Worm (Caenorhabditis elegans) whole organism, L4 larva: ENCODE results near the gene F09E10.7.

Source experiments
- F10B5.3 ChIP-seq: sonication (generic microtip); optimal IDR thresholded peaks from 2 replicates; lab custom pipeline; 2016; ENCODE audit warnings: mild to moderate bottlenecking, missing genetic modification characterization, missing compliant biosample characterization
- F44E2.7 ChIP-seq: fragments of 200-800 bp; sonication (Bioruptor generic); IDR thresholded peaks from 2 replicates; pipeline ENCODE4 v2.1.2; 2022; ENCODE audit warnings: missing genetic modification characterization, missing compliant biosample characterization
- Y48G9A.11 ChIP-seq: fragments of 200-800 bp; sonication (Bioruptor generic); IDR thresholded peaks from 2 replicates; pipeline ENCODE4 v1.3.6; 2022; ENCODE audit warnings: missing genetic modification reagents, missing genetic modification characterization, missing compliant biosample characterization
- aha-1 ChIP-seq: fragments of 150-350 bp; peaks from one replicate; lab custom pipeline; 2014; ENCODE audit warnings: missing biosample characterization, missing genetic modification characterization
- arid-1 ChIP-seq: fragments of 200-800 bp; sonication (Bioruptor generic); conservative IDR thresholded peaks from 2 replicates; pipeline ENCODE4 v1.3.6; 2022; ENCODE audit warnings: missing genetic modification reagents, missing genetic modification characterization, missing compliant biosample characterization
- ceh-28 ChIP-seq: fragments of 150-350 bp; optimal IDR thresholded peaks from 2 replicates; lab custom pipeline; 2014; ENCODE audit warnings: missing biosample characterization, missing genetic modification reagents, missing genetic modification characterization
- ceh-44 ChIP-seq: fragments of 200-800 bp; sonication (Bioruptor generic); IDR thresholded peaks from 2 replicates; pipeline ENCODE4 v1.3.6; 2022; ENCODE audit warnings: missing genetic modification reagents, missing genetic modification characterization, missing compliant biosample characterization
- ceh-62 ChIP-seq: sonication (generic microtip); optimal IDR thresholded peaks from 2 replicates; lab custom pipeline; 2017; ENCODE audit warnings: missing biosample characterization, missing genetic modification characterization
- cey-2 ChIP-seq: sonication (generic microtip); optimal IDR thresholded peaks from 3 replicates; lab custom pipeline; 2017; ENCODE audit warnings: missing genetic modification characterization, mild to moderate bottlenecking, missing compliant biosample characterization, antibody characterized with exemption, borderline replicate concordance; ENCODE audit not compliant: insufficient read depth
- ctbp-1 ChIP-seq: fragments of 200-800 bp; sonication (Bioruptor generic); IDR thresholded peaks from 2 replicates; pipeline ENCODE4 v1.3.6; 2022; ENCODE audit warnings: missing genetic modification reagents, missing genetic modification characterization, missing compliant biosample characterization
- daf-19 ChIP-seq: fragments of 200-800 bp; sonication (Bioruptor generic); conservative IDR thresholded peaks from 2 replicates; pipeline ENCODE4 v1.3.6; 2022; ENCODE audit warnings: missing genetic modification characterization, missing compliant biosample characterization
- fos-1 ChIP-seq: fragments of 150-350 bp; optimal IDR thresholded peaks from 2 replicates; lab custom pipeline; 2014; ENCODE audit warnings: missing biosample characterization, missing genetic modification characterization
- hlh-11 ChIP-seq: fragments of 200-800 bp; sonication (Bioruptor generic); optimal IDR thresholded peaks from 2 replicates; lab custom pipeline; 2018; ENCODE audit warnings: mild to moderate bottlenecking, missing genetic modification characterization, missing compliant biosample characterization
- hlh-30 ChIP-seq: sonication (generic microtip); optimal IDR thresholded peaks from 2 replicates; lab custom pipeline; 2017; ENCODE audit warnings: antibody characterized with exemption, mild to moderate bottlenecking, missing genetic modification characterization, missing compliant biosample characterization; ENCODE audit not compliant: insufficient read depth
- lin-29 ChIP-seq: fragments of 200-800 bp; sonication (Bioruptor generic); IDR thresholded peaks from 2 replicates; pipeline ENCODE4 v1.3.6; 2022; ENCODE audit warnings: missing genetic modification reagents, missing genetic modification characterization, missing compliant biosample characterization
- lin-38 ChIP-seq: fragments of 200-800 bp; sonication (Bioruptor generic); IDR thresholded peaks from 2 replicates; pipeline ENCODE4 v1.3.6; 2022; ENCODE audit warnings: missing genetic modification reagents, missing genetic modification characterization, missing compliant biosample characterization
- lin-39 ChIP-seq: fragments of 150-350 bp; optimal IDR thresholded peaks from 2 replicates; lab custom pipeline; 2014; ENCODE audit warnings: missing biosample characterization, missing genetic modification reagents, missing genetic modification characterization
- lir-3 ChIP-seq: sonication (generic microtip); optimal IDR thresholded peaks from 2 replicates; lab custom pipeline; 2016; ENCODE audit warnings: mild to moderate bottlenecking, missing genetic modification characterization, missing compliant biosample characterization
- madf-5 ChIP-seq, 2 experiments: fragments of 200-800 bp; sonication (Bioruptor generic); IDR thresholded peaks; 2 replicates each; pipeline ENCODE4 v1.3.6; 2022; ENCODE audit warnings: missing compliant biosample characterization in 2 of 2, missing genetic modification characterization in 2 of 2
- madf-9 ChIP-seq: fragments of 200-800 bp; sonication (Bioruptor generic); conservative IDR thresholded peaks from 2 replicates; pipeline ENCODE4 v1.3.6; 2022; ENCODE audit warnings: missing genetic modification reagents, missing genetic modification characterization, missing compliant biosample characterization
- mdl-1 ChIP-seq, 2 experiments: fragments of 150-350 bp in 1 of 2; sonication (generic microtip) in 1 of 2; optimal IDR thresholded peaks; 2 replicates each; lab custom pipeline; 2014 to 2017; ENCODE audit warnings: missing biosample characterization in 2 of 2, missing genetic modification characterization in 2 of 2
- mdt-29 ChIP-seq: fragments of 200-800 bp; sonication (Bioruptor generic); IDR thresholded peaks from 2 replicates; pipeline ENCODE4 v1.3.6; 2022; ENCODE audit warnings: missing genetic modification reagents, missing genetic modification characterization, missing compliant biosample characterization
- nhr-102 ChIP-seq: sonication (generic microtip); optimal IDR thresholded peaks from 2 replicates; lab custom pipeline; 2016; ENCODE audit warnings: mild to moderate bottlenecking, missing genetic modification characterization, moderate library complexity, missing compliant biosample characterization
- nhr-41 ChIP-seq: fragments of 200-800 bp; sonication (Bioruptor generic); IDR thresholded peaks from 2 replicates; pipeline ENCODE4 v1.3.6; 2022; ENCODE audit warnings: missing genetic modification reagents, missing genetic modification characterization, missing compliant biosample characterization
- nhr-6 ChIP-seq: fragments of 150-350 bp; optimal IDR thresholded peaks from 2 replicates; lab custom pipeline; 2014; ENCODE audit warnings: missing biosample characterization, missing genetic modification characterization
- nhr-76 ChIP-seq: fragments of 150-350 bp; optimal IDR thresholded peaks from 2 replicates; lab custom pipeline; 2014; ENCODE audit warnings: missing biosample characterization, missing genetic modification characterization
- rbr-2 ChIP-seq: sonication (generic microtip); optimal IDR thresholded peaks from 2 replicates; lab custom pipeline; 2016; ENCODE audit warnings: missing genotype, missing genetic modification characterization, missing compliant biosample characterization
- set-16 ChIP-seq: fragments of 200-800 bp; sonication (Bioruptor generic); IDR thresholded peaks from 2 replicates; pipeline ENCODE4 v1.3.6; 2022; ENCODE audit warnings: missing genetic modification reagents, missing genetic modification characterization, missing compliant biosample characterization
- spr-3 ChIP-seq: fragments of 200-800 bp; sonication (Bioruptor generic); optimal IDR thresholded peaks from 2 replicates; lab custom pipeline; 2018; ENCODE audit warnings: mild to moderate bottlenecking, missing genetic modification characterization, missing compliant biosample characterization
- tag-97 ChIP-seq: fragments of 200-800 bp; sonication (Bioruptor generic); IDR thresholded peaks from 2 replicates; pipeline ENCODE4 v1.3.6; 2022; ENCODE audit warnings: missing genetic modification characterization, missing compliant biosample characterization
- vab-7 ChIP-seq: fragments of 200-800 bp; sonication (Bioruptor generic); IDR thresholded peaks from 2 replicates; pipeline ENCODE4 v1.3.6; 2022; ENCODE audit warnings: missing genetic modification reagents, missing genetic modification characterization, missing compliant biosample characterization
- zag-1 ChIP-seq: fragments of 150-350 bp; optimal IDR thresholded peaks from 2 replicates; lab custom pipeline; 2014; ENCODE audit warnings: missing biosample characterization, missing genetic modification characterization
- zfp-2 ChIP-seq: sonication (generic microtip); optimal IDR thresholded peaks from 2 replicates; lab custom pipeline; 2016; ENCODE audit warnings: mild to moderate bottlenecking, missing genetic modification characterization, missing compliant biosample characterization
- zfp-3 ChIP-seq: fragments of 200-800 bp; sonication (Bioruptor generic); conservative IDR thresholded peaks from 2 replicates; pipeline ENCODE4 v1.3.6; 2022; ENCODE audit warnings: missing genetic modification reagents, missing genetic modification characterization, missing compliant biosample characterization
- ztf-7 ChIP-seq: fragments of 150-350 bp; optimal IDR thresholded peaks from 2 replicates; lab custom pipeline; 2014; ENCODE audit warnings: missing biosample characterization, missing genetic modification characterization

Gene F09E10.7

DNA sequence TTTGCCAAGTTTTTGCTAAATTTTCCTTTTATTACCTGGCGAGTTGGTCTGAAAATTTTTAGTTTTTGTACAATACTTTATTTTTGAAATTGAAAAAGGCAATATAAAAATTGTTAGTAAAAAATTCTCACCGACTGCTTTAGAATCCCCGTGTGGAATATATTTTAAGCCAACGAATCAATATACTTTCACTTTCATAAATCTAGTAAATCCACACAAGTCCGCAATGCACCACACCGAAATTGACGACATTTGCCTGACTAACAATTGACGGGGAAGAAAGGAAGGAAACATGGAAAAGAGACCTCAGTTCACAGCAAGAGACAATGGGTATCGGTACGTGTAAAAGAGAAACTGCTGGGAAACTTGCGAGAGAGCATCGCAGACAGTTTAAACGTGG is 2.2 kb downstream of the F09E10.7 start:
- TF ChIP-seq nhr-41 (GFP tag; lab: Robert Waterston, UW) (no peak), set-16 (GFP tag; lab: Robert Waterston, UW) (no peak), Y48G9A.11 (GFP tag; lab: Robert Waterston, UW) (no peak), lin-29 (no peak), hlh-11 (tag; lab: Kevin White, UChicago) (no peak), madf-9 (GFP tag; lab: Robert Waterston, UW) (no peak), ceh-62 (tag; lab: Kevin White, UChicago) (no peak), ceh-44 (GFP tag; lab: Robert Waterston, UW) (no peak), ctbp-1 (GFP tag; lab: Robert Waterston, UW) (no peak), arid-1 (GFP tag; lab: Robert Waterston, UW) (no peak), lin-38 (GFP tag; lab: Robert Waterston, UW) (no peak), zfp-2 (tag; lab: Kevin White, UChicago) (no peak), lir-3 (tag; lab: Kevin White, UChicago) (no peak)
- TF ChIP-seq, all 104 proteins: peak for 0

DNA sequence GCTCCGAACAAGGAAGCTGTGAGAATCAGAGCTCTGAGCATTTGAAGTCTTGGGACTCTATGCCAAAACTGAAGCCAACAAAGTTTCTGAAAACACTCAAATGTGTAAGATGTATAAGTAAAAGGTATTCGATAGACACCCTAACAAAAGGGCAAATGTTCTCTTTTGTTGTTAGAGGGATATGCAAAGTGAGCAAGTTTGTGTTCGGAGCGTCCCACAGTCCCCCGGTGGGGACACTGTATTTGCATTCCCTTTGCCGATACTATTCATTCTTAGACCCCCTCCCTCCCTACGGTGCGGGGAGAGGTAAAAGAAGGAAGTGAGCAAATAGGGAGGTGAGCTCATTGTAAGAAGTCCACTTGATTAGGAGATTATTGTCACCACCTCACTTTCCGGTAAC is 4.1 kb downstream of the F09E10.7 start, which contains the start of gene F09E10.6:
Gene F09E10.6 (minus strand): TSS at position 101 of the 400 bp plus-strand sequence.
- TF ChIP-seq rbr-2 (tag; lab: Kevin White, UChicago) (no peak), mdl-1 (tag; optimal IDR thresholded peaks at IDR 0.05; lab: Kevin White, UChicago) (no peak), aha-1 (no peak), mdt-29 (GFP tag; lab: Robert Waterston, UW) (no peak), vab-7 (GFP tag; lab: Robert Waterston, UW) (no peak), spr-3 (no peak)

DNA sequence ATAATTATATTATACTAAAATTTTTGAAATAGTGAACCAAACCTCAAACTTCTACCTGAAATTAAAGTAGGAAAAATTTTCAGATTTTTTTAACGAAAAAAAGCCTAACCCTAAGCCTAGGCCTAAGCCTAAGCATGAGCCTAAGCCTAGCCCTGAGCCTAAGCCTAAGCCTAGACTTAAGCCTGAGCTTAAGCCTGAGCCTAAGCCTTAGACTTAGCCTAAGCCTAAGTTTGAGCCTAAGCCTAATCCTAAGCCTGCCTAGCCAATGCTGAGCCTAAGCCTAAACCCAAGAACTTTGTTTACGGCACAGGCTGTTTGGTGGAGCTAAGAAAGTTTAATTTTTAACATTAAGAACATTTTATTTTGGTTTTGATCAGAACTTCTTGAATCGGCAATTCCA is 5.7 kb downstream of the F09E10.7 start:
- TF ChIP-seq set-16 (GFP tag; lab: Robert Waterston, UW) (no peak), daf-19 (GFP tag; lab: Robert Waterston, UW) (no peak), madf-5 (GFP tag; IDR thresholded peaks at IDR 0.05; lab: Robert Waterston, UW) (no peak), tag-97 (GFP tag; lab: Robert Waterston, UW) (no peak), hlh-11 (tag; lab: Kevin White, UChicago) (no peak), nhr-102 (no peak), nhr-41 (GFP tag; lab: Robert Waterston, UW) (no peak), F44E2.7 (GFP tag; lab: Robert Waterston, UW) (no peak), nhr-76 (tag; lab: Kevin White, UChicago) (no peak), lin-39 (tag; lab: Kevin White, UChicago) (no peak), hlh-30 (no peak), ztf-7 (tag; lab: Kevin White, UChicago) (no peak), cey-2 (tag; lab: Kevin White, UChicago) (no peak), F10B5.3 (tag; lab: Kevin White, UChicago) (no peak), nhr-6 (tag; lab: Kevin White, UChicago) (no peak), rbr-2 (tag; lab: Kevin White, UChicago) (no peak), ceh-28 (tag; lab: Kevin White, UChicago) (no peak), mdl-1 (tag; optimal IDR thresholded peaks at IDR 0.05; lab: Kevin White, UChicago) (no peak)

DNA sequence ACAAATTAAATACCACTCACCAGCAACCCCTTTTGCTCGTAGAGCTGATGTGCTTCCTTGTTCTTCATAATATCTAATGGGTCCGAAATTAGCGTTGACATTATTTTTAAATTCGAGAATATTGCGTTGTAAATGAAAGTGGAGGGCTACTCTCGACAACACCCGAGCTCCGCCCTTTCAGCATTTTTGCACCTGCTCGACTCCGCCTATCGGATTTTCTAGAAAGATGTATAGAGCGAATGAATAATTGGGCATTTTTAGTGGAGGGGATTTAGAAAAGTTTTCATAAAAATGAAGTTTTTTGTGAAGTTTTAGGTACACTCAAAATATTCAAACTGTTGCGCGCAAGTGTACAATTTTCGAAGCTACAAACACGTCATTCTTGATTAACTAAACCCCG is 7.4 kb downstream of the F09E10.7 start, which contains the start of gene F09E10.5:
Gene F09E10.5 (minus strand): TSS at position 101 of the 400 bp plus-strand sequence.
- TF ChIP-seq zag-1 (no peak), fos-1 (tag; lab: Kevin White, UChicago) (no peak), zfp-3 (GFP tag; lab: Robert Waterston, UW) (no peak)
